Worm (Caenorhabditis elegans): Measurements from ENCODE around the gene mat-3.

Gene mat-3

ce11 chrIII:526824-527223, 51.6 kb downstream of the mat-3 start, which contains the start of gene T22F7.4:
Gene T22F7.4, minus strand, starts transcription at chrIII:526924.
- no peak for TF ChIP-seq hmg-11 (tag; optimal IDR thresholded peaks at IDR 0.05)

DNA sequence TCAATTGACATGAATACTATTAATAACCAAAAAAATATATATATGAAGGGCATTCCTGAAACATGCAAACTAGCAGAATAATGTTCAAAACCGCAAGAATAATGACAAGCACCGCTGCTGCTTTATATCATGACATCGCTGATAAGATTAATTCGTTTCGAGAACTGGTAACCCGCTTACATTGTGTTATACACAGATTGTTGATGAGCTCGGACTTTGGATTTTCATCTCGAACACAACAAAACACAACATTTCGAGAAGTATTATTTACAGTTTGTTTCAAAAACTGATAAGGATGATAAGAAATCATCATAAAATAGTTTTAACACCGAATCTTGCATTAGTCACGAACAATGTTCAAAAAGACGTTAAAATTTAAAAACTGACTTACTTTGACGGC, 55.6 kb downstream of the mat-3 start:
- TF ChIP-seq mml-1 (tag; optimal IDR thresholded peaks at IDR 0.05) (no peak), ceh-16 (tag; optimal IDR thresholded peaks at IDR 0.05) (no peak), elt-2 (tag; optimal IDR thresholded peaks at IDR 0.05) (peak; percentile 58)

Measured in whole organism, L3 larva.